Worm (Caenorhabditis elegans): ENCODE measurements around the gene F55A11.8.

F55A11.8 gene

DNA sequence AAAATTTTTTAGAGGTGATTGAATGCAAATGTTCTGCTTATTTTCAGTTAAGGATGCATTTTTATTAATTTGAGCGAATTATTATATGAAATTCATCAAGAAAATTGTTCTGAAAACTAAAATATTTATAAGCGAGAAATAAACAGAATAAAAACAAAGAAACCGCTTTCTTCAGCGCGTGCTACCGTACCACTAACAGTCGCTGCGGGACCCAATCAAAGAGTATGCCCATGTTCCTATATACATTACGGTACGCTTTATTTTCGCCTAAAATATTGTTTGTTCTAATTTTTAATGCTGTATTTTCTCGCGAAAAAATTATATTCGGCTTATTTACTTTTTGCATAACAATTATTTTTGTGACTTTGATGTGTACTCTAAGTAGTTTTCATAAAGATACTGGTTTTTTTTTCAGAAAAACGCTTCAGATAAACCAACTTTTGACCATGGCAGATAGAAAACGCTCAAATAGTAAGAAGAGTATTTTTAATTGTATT, at the start of gene F55A11.8:
Gene F55A11.8 (plus strand): TSS at position 447 of the 497 bp plus-strand sequence.
- TF ChIP-seq egl-27 (tag; optimal IDR thresholded peaks at IDR 0.05) (no peak), aly-2 (tag; optimal IDR thresholded peaks at IDR 0.05) (no peak)

DNA sequence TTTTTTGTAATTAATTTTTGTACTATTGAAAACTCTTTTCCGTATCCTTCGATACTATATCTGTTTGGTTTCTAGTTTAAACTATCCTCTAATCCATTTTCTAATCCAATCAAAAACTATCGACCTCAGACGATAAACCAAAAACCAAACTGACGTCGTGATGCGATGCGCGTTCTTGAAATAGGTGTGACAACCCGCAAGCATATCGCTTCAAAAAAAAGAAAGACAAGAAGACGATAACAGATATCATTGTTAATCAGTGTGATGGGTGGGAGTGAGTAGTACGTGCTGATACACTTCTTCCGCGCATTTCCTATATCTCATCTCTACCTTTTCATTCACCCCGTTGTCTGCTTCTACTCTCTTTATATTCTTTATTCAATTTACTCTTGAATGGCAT, 48.2 kb upstream of the F55A11.8 start, which contains the start of gene T04F3.1:
Gene T04F3.1 (plus strand): TSS at position 246 of the 400 bp plus-strand sequence.
- no peak for TF ChIP-seq fkh-10 (GFP tag; optimal IDR thresholded peaks at IDR 0.05)
- TF ChIP-seq jun-1 (tag; optimal IDR thresholded peaks at IDR 0.05) = no peak
- peak; percentile 27 for TF ChIP-seq nhr-23 (tag; optimal IDR thresholded peaks at IDR 0.05)
- no peak for TF ChIP-seq eor-1 (tag; optimal IDR thresholded peaks at IDR 0.05)
- no peak for TF ChIP-seq fkh-2 (tag; optimal IDR thresholded peaks at IDR 0.05)
- TF ChIP-seq elt-3 (tag; optimal IDR thresholded peaks at IDR 0.05) = peak in 2 of 3 experiments; percentile 15 to 84
- TF ChIP-seq lin-15B (tag; optimal IDR thresholded peaks at IDR 0.05) = no peak
- TF ChIP-seq nhr-237 (tag; optimal IDR thresholded peaks at IDR 0.05) = no peak
- TF ChIP-seq skn-1 (tag; optimal IDR thresholded peaks at IDR 0.05) = no peak
- TF ChIP-seq nhr-11 (tag; optimal IDR thresholded peaks at IDR 0.05) = no peak
- TF ChIP-seq lin-39 (tag; optimal IDR thresholded peaks at IDR 0.05) = no peak
- no peak for TF ChIP-seq pha-4 (tag; optimal IDR thresholded peaks at IDR 0.05)
- peak; percentile 56 for TF ChIP-seq nhr-43 (tag; optimal IDR thresholded peaks at IDR 0.05; ENCODE audit: poor library complexity, severe bottlenecking)
- no peak for TF ChIP-seq ZK546.5 (tag; optimal IDR thresholded peaks at IDR 0.05)
- no peak for TF ChIP-seq egl-5 (tag; optimal IDR thresholded peaks at IDR 0.05)
- TF ChIP-seq nhr-25 (tag; optimal IDR thresholded peaks at IDR 0.05) = peak; percentile 33
- TF ChIP-seq ceh-9 (tag; optimal IDR thresholded peaks at IDR 0.05) = no peak
- no peak for TF ChIP-seq mml-1 (tag; optimal IDR thresholded peaks at IDR 0.05)
- no peak for TF ChIP-seq nhr-28 (tag; optimal IDR thresholded peaks at IDR 0.05)

DNA sequence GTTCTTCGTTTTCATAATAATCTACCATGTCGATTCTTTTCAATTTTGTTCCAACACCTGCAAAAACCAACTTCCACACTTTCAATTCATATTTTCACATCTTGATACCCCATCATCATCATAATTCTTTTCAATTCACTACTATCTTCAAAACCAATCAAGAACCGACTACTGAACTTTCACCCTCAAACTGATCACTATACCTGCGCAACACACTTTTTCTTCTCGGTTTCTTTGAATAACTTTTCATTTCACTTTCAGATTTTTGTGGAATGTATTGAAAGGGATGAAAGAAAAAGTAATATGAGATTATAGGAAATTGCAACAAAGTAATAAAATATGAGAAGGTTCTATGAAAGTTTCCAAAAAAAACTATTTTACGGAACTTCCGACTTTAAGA, 46.9 kb upstream of the F55A11.8 start:
- TF ChIP-seq egl-5 (tag; optimal IDR thresholded peaks at IDR 0.05) (no peak), lsy-12 (tag; optimal IDR thresholded peaks at IDR 0.05) (no peak), aly-2 (tag; optimal IDR thresholded peaks at IDR 0.05) (no peak), ceh-82 (tag; optimal IDR thresholded peaks at IDR 0.05) (no peak), zag-1 (tag; optimal IDR thresholded peaks at IDR 0.05) (no peak), ztf-11 (tag; optimal IDR thresholded peaks at IDR 0.05) (no peak), fkh-10 (GFP tag; optimal IDR thresholded peaks at IDR 0.05) (no peak), ceh-16 (tag; optimal IDR thresholded peaks at IDR 0.05) (no peak), nhr-76 (tag; optimal IDR thresholded peaks at IDR 0.05) (no peak), ama-1 (optimal IDR thresholded peaks at IDR 0.05) (no peak), nhr-23 (tag; optimal IDR thresholded peaks at IDR 0.05) (no peak), nhr-12 (tag; optimal IDR thresholded peaks at IDR 0.05) (no peak)

DNA sequence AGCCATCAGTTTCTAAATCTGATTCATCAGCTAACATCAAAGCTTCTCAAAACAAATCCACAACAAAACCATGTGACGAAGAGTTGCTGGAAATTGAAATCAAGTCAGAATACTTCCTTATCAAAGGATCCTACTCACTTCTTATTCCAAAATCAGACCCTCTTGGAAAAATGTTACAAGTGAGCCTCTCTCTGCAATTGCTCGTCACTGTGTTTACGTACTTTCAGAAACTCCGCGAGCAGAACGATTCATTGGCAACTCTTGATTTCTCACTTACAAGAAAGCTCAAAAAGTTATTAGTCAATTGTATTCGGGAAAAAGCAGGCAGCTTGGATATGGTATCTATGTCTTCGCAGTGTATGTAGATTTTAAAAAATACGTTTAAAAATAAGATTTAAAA, 36.5 kb upstream of the F55A11.8 start:
- no peak for TF ChIP-seq unc-39 (tag; optimal IDR thresholded peaks at IDR 0.05)
- TF ChIP-seq tbx-2 (tag; optimal IDR thresholded peaks at IDR 0.05) = no peak
- TF ChIP-seq nhr-67 (tag; optimal IDR thresholded peaks at IDR 0.05) = no peak
- no peak for TF ChIP-seq lin-39 (tag; optimal IDR thresholded peaks at IDR 0.05)

DNA sequence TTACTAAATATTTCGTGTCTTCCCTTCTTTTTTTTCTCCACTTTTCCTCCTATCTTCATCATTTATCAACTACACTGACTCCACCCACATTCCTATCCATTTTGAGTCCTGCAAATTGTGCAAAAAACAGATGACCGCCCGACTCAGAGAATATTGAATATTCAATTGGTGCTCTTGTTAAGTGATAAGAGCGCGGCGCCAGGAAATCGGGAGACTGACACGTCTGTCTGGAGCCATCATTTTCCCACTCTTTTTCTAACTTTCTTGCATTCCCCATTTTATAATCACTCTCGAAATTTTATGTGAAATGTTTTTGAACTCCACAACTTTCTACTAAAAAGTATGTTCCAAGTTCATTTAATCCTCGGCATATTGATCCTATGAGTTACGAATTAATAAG, 32.1 kb upstream of the F55A11.8 start:
- TF ChIP-seq elt-2 (tag; optimal IDR thresholded peaks at IDR 0.05) = peak; percentile 64
- peak; percentile 7 for TF ChIP-seq pqm-1 (tag; optimal IDR thresholded peaks at IDR 0.05)
- no peak for TF ChIP-seq nhr-12 (tag; optimal IDR thresholded peaks at IDR 0.05)
- TF ChIP-seq nhr-43 (tag; optimal IDR thresholded peaks at IDR 0.05; ENCODE audit: poor library complexity, severe bottlenecking) = no peak

DNA sequence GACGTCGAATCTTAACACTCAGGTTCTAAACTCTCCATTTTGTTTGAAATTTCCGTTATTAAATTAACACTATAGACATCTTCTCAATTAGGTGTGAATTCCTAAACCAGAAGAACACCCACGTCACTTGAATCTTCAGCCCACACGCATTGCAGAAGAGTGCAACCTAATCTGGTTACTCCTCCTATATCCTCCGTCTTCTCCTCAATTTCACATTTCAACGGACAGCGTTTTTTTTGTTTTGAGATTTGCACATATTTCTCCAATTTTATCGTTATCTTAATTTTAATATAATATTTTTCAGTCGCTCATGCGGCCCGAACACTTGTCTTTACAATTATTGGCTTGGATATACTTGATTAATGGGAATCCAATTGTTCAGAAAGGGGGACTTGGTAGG, 30.6 kb upstream of the F55A11.8 start, which contains the start of gene smoc-1:
Gene smoc-1 (plus strand): TSS at position 301 of the 400 bp plus-strand sequence.
- TF ChIP-seq elt-3 (tag; optimal IDR thresholded peaks at IDR 0.05) = no peak
- no peak for TF ChIP-seq R02D3.7 (tag; optimal IDR thresholded peaks at IDR 0.05)
- TF ChIP-seq skn-1 (tag; optimal IDR thresholded peaks at IDR 0.05) = no peak
- TF ChIP-seq egl-27 (tag; optimal IDR thresholded peaks at IDR 0.05) = no peak
- TF ChIP-seq jun-1 (tag; optimal IDR thresholded peaks at IDR 0.05) = no peak
- TF ChIP-seq nhr-25 (tag; optimal IDR thresholded peaks at IDR 0.05) = no peak
- no peak for TF ChIP-seq nhr-23 (tag; optimal IDR thresholded peaks at IDR 0.05)
- no peak for TF ChIP-seq hmg-11 (tag; optimal IDR thresholded peaks at IDR 0.05)
- no peak for TF ChIP-seq nfya-1 (tag; optimal IDR thresholded peaks at IDR 0.05; ENCODE audit: insufficient read depth)
- TF ChIP-seq ceh-9 (tag; optimal IDR thresholded peaks at IDR 0.05) = no peak
- TF ChIP-seq egl-5 (tag; optimal IDR thresholded peaks at IDR 0.05) = no peak
- TF ChIP-seq lsy-12 (tag; optimal IDR thresholded peaks at IDR 0.05) = no peak
- TF ChIP-seq fkh-2 (tag; optimal IDR thresholded peaks at IDR 0.05) = no peak
- TF ChIP-seq mml-1 (tag; optimal IDR thresholded peaks at IDR 0.05) = no peak
- no peak for TF ChIP-seq lin-15B (tag; optimal IDR thresholded peaks at IDR 0.05)
- no peak for TF ChIP-seq zag-1 (tag; optimal IDR thresholded peaks at IDR 0.05)
- TF ChIP-seq nhr-77 (tag; optimal IDR thresholded peaks at IDR 0.05) = no peak
- TF ChIP-seq pha-4 (tag; optimal IDR thresholded peaks at IDR 0.05) = no peak
- no peak for TF ChIP-seq elt-2 (tag; optimal IDR thresholded peaks at IDR 0.05)
